Worm (Caenorhabditis elegans): ENCODE measurements around the gene F36G9.3.

DNA sequence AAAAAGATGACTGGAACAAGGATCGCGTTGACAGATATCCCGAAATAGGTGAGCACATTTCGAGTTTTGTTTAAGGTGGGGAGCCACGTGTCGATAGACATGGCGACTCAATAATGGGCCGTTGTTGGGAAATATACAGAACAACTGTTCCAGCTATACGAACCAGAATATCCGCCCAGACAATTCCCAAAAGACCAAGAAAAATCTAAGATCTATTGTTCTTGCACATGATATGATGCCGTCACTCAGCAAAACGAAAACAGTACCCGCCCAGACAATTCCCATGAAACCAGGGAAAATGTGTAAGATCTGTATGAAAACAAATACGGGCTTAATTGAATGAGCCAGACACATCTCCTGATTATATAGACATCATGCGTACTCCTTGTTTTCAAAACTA lies 50.3 kb downstream of the F36G9.3 start, which contains the start of gene str-231:
- TF ChIP-seq pag-3 (tag; optimal IDR thresholded peaks at IDR 0.05; ENCODE audit: borderline replicate concordance), result no peak
- TF ChIP-seq dve-1 (tag; optimal IDR thresholded peaks at IDR 0.05), result no peak
- TF ChIP-seq ceh-18 (tag; optimal IDR thresholded peaks at IDR 0.05), result no peak
- no peak for TF ChIP-seq elt-2 (tag; optimal IDR thresholded peaks at IDR 0.05)
- no peak for TF ChIP-seq ama-1 (optimal IDR thresholded peaks at IDR 0.05)
- no peak for TF ChIP-seq ceh-30 (tag; optimal IDR thresholded peaks at IDR 0.05)
- no peak for TF ChIP-seq nfya-1 (tag; optimal IDR thresholded peaks at IDR 0.05)
- TF ChIP-seq fkh-10 (GFP tag; optimal IDR thresholded peaks at IDR 0.05), result no peak
- TF ChIP-seq C08G9.2 (tag; optimal IDR thresholded peaks at IDR 0.05), result no peak
- no peak for TF ChIP-seq fkh-6 (tag; optimal IDR thresholded peaks at IDR 0.05)
- no peak for TF ChIP-seq F13H6.1 (tag; optimal IDR thresholded peaks at IDR 0.05)
- TF ChIP-seq unc-42 (tag; optimal IDR thresholded peaks at IDR 0.05), result no peak
- no peak for TF ChIP-seq pha-4 (tag; optimal IDR thresholded peaks at IDR 0.05)
- no peak for TF ChIP-seq ets-4 (tag; optimal IDR thresholded peaks at IDR 0.05)
